Worm (Caenorhabditis elegans) whole organism, early embryonic: ENCODE measurements around the gene nlp-3.

ENCODE experiments used
- B0310.2 ChIP-seq: sonication (generic microtip); optimal IDR thresholded peaks from 2 replicates; lab custom pipeline; 2016; ENCODE audit warnings: mild to moderate bottlenecking, missing genetic modification characterization, missing compliant biosample characterization
- F13C5.2 ChIP-seq: sonication (generic microtip); optimal IDR thresholded peaks from 2 replicates; lab custom pipeline; 2017; ENCODE audit warnings: mild to moderate bottlenecking, missing genetic modification characterization, inconsistent platforms, missing compliant biosample characterization
- aly-1 ChIP-seq: sonication (generic microtip); optimal IDR thresholded peaks from 2 replicates; lab custom pipeline; 2016; ENCODE audit warnings: missing genetic modification characterization, missing compliant biosample characterization
- ama-1 ChIP-seq: fragments of 150-350 bp; optimal IDR thresholded peaks from 2 replicates; lab custom pipeline; 2014
- ceh-13 ChIP-seq: fragments of 200-800 bp; sonication (Bioruptor generic); optimal IDR thresholded peaks from 2 replicates; lab custom pipeline; 2018; ENCODE audit warnings: mild to moderate bottlenecking, missing genetic modification characterization, missing compliant biosample characterization
- ceh-36 ChIP-seq: sonication (generic microtip); optimal IDR thresholded peaks from 2 replicates; lab custom pipeline; 2016; ENCODE audit warnings: missing genetic modification characterization, inconsistent platforms, missing compliant biosample characterization
- ets-7 ChIP-seq: sonication (generic microtip); optimal IDR thresholded peaks from 2 replicates; lab custom pipeline; 2016; ENCODE audit warnings: missing genotype, missing genetic modification characterization, missing compliant biosample characterization
- flt-1 ChIP-seq: fragments of 200-800 bp; sonication (Bioruptor generic); IDR thresholded peaks from 2 replicates; pipeline ENCODE4 v1.3.6; 2022; ENCODE audit warnings: missing genetic modification characterization, missing compliant biosample characterization
- hmbx-1 ChIP-seq: sonication (generic microtip); optimal IDR thresholded peaks from 2 replicates; lab custom pipeline; 2016; ENCODE audit warnings: mild to moderate bottlenecking, missing genetic modification characterization, missing compliant biosample characterization
- hmg-4 ChIP-seq: fragments of 200-800 bp; sonication (Bioruptor generic); optimal IDR thresholded peaks from 2 replicates; lab custom pipeline; 2018; ENCODE audit warnings: mild to moderate bottlenecking, missing genetic modification characterization, missing compliant biosample characterization
- hnd-1 ChIP-seq: sonication (generic microtip); optimal IDR thresholded peaks from 2 replicates; lab custom pipeline; 2016; ENCODE audit warnings: missing genetic modification characterization, missing compliant biosample characterization
- pes-1 ChIP-seq: fragments of 200-800 bp; sonication (Bioruptor generic); IDR thresholded peaks from 2 replicates; pipeline ENCODE4 v1.3.6; 2022; ENCODE audit warnings: missing genetic modification reagents, missing genetic modification characterization, missing compliant biosample characterization
- scrt-1 ChIP-seq: fragments of 200-800 bp; sonication (Bioruptor generic); IDR thresholded peaks from 2 replicates; pipeline ENCODE4 v1.3.6; 2022; ENCODE audit warnings: missing genetic modification characterization, missing compliant biosample characterization
- sea-1 ChIP-seq: fragments of 200-800 bp; sonication (Bioruptor generic); conservative IDR thresholded peaks from 2 replicates; pipeline ENCODE4 v1.3.6; 2022; ENCODE audit warnings: missing genetic modification characterization, missing compliant biosample characterization
- tbx-11 ChIP-seq: fragments of 200-800 bp; sonication (Bioruptor generic); IDR thresholded peaks from 2 replicates; pipeline ENCODE4 v1.3.6; 2022; ENCODE audit warnings: missing genetic modification characterization, missing compliant biosample characterization
- tbx-37 ChIP-seq: fragments of 200-800 bp; sonication (Bioruptor generic); conservative IDR thresholded peaks from 2 replicates; pipeline ENCODE4 v1.3.6; 2022; ENCODE audit warnings: missing genetic modification reagents, missing genetic modification characterization, missing compliant biosample characterization
- tra-4 ChIP-seq: sonication (generic microtip); optimal IDR thresholded peaks from 2 replicates; lab custom pipeline; 2017; ENCODE audit warnings: missing genetic modification characterization, missing compliant biosample characterization

Gene nlp-3

DNA sequence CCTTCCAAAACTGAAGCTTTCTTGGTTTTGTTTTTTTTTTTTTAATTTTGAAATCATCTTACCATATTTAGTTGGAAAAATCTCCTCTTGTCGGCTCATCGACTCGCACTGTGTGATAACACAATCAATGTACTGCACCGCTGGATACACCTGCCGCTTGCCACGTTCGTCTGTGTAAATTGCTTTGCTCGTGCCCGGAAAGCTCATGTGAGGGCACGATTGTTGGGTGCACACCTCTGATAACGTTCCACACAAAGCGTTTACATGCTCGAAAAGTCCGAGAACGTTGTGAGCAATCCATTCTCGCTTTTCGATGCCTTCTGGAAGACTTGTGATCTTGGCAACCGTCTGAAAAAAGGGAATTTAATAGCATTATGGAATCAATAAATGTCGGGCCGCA is 23.7 kb downstream of the nlp-3 start:
- TF ChIP-seq pes-1 (GFP tag; lab: Robert Waterston, UW) (no peak), ceh-36 (tag; lab: Kevin White, UChicago) (no peak), ceh-13 (GFP tag; lab: Kevin White, UChicago) (no peak)

ce11 chrX:13147105-13147504 is 31.1 kb downstream of the nlp-3 start:
- TF ChIP-seq pes-1 (GFP tag; lab: Robert Waterston, UW), result no peak
- no peak for TF ChIP-seq hnd-1 (tag; lab: Kevin White, UChicago)
- no peak for TF ChIP-seq ceh-36 (tag; lab: Kevin White, UChicago)
- no peak for TF ChIP-seq scrt-1 (GFP tag; lab: Robert Waterston, UW)
- TF ChIP-seq tbx-37, result no peak
- TF ChIP-seq ets-7, result no peak
- no peak for TF ChIP-seq hmg-4 (GFP tag; lab: Kevin White, UChicago)
- TF ChIP-seq tra-4 (tag; lab: Kevin White, UChicago), result no peak
- no peak for TF ChIP-seq ceh-13 (GFP tag; lab: Kevin White, UChicago)
- no peak for TF ChIP-seq ama-1 (lab: Kevin White, UChicago)
- no peak for TF ChIP-seq F13C5.2 (tag; lab: Kevin White, UChicago)
- no peak for TF ChIP-seq B0310.2 (tag; lab: Kevin White, UChicago)
- TF ChIP-seq tbx-11, result no peak
- TF ChIP-seq aly-1 (tag; lab: Kevin White, UChicago), result no peak
- TF ChIP-seq flt-1 (GFP tag; lab: Robert Waterston, UW), result no peak
- TF ChIP-seq hmbx-1 (tag; lab: Kevin White, UChicago), result no peak

DNA sequence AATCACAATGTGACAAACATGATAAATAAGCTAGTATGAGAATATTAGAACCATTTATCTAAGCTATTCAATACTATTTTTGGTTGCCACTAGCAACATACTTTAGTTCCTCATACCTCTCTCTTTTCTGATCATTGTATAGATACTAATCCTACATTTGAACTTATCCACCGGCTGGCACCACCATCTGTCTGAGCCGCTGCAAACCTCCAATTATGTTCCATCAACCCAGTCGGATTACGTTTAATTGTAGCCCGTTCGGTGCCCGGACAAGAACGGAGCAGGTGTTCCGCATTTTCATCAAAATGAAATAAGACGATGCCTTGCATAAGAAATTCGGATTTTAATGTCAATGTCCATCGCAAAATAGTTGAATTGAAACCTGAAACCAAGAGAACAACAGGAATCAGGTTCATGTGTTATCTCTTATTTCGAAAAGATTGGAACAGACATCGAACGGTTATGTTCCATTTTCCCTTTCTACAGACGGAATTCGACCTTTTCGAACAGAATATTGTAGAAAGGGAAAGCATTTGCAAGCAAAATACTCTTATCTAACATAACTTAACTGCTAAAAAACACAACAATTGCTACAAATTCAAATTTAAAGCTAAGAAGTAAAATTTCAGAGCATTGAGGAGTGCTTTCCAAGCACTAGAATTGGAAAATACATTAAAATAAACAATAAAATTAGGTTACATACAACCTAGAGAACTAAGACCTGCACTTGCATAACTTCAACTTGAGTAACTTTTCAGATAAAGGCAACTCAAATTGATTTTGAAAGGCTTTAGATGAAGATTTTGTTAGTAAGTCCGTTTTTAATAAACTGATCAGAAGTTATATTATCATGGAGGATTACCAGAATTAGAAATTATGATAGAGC is 32.0 kb downstream of the nlp-3 start:
- TF ChIP-seq ets-7 (no peak), tra-4 (tag; lab: Kevin White, UChicago) (no peak), hmg-4 (GFP tag; lab: Kevin White, UChicago) (peak; percentile 42), ceh-36 (tag; lab: Kevin White, UChicago) (peak; percentile 22)

- TF ChIP-seq sea-1 (GFP tag; lab: Robert Waterston, UW) (0 out of 2 replicates have a peak, but pooled peaks have one; percentile 27), B0310.2 (tag; lab: Kevin White, UChicago) (peak; percentile 55), ama-1 (lab: Kevin White, UChicago) (peak; percentile 90), hmg-4 (GFP tag; lab: Kevin White, UChicago) (peak; percentile 89), F13C5.2 (tag; lab: Kevin White, UChicago) (peak; percentile 83), tbx-11 (no peak), pes-1 (GFP tag; lab: Robert Waterston, UW) (peak; percentile 76), scrt-1 (GFP tag; lab: Robert Waterston, UW) (peak; percentile 61; the same call in 1 of the 2 replicates), flt-1 (GFP tag; lab: Robert Waterston, UW) (peak; percentile 40), tbx-37 (no peak), tra-4 (tag; lab: Kevin White, UChicago) (peak; percentile 68), hmbx-1 (tag; lab: Kevin White, UChicago) (peak; percentile 13), aly-1 (tag; lab: Kevin White, UChicago) (no peak), ceh-13 (GFP tag; lab: Kevin White, UChicago) (no peak), ceh-36 (tag; lab: Kevin White, UChicago) (peak; percentile 82), ets-7 (peak; percentile 26)
These were observed 33.1 kb downstream of the nlp-3 start for ce11 chrX:13144975-13145618.

DNA sequence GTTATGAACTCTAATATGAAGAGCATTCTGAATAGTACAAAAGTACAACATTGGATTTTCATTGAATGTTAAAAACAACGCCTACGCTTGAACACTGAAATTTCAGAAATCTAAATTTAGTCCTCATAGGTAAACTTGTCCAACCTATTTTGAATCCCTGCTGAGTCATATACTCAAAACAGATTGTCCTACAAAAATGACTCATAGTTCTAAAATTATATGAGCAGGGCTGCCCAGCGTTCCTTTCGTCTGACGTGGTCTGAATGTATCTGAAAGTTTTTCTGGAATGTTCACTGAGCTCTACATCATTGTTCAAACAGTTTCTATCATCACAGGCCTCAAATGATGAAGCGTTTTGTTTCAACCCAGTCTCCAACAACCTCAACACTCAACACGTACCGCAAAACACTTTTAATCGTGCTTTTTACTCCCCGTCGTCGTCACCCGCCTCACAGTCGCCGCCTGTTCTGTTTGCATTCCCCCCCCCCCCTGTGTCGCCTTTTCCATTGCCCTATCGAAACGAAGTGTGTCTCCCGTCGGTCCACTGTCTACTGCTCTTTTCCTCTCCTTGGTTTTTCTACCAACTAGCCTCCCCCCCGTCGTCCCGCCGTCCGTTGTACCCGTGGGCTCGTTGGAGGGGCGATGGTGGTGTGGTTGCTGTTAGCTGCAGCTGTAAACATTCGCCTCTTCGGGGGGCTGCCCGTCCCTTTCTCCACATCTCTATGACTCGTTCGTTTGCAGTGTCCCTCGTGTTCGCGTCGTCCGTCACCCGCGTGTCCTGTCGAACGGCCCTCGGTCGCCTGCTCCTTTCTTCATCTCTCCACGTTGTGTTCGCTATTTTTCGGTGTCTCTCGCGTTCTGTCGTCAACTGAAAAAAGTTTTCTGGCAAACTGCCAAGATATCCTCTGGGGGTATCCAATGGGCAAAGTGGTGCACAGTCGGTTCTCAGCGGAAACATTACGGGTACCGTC is 34.2 kb downstream of the nlp-3 start:
- TF ChIP-seq hmg-4 (GFP tag; lab: Kevin White, UChicago) (peak; percentile 92), tbx-37 (0 out of 2 replicates have a peak, but pooled peaks have one; percentile 6), pes-1 (GFP tag; lab: Robert Waterston, UW) (peak; percentile 44; the same call in 1 of the 2 replicates), ama-1 (lab: Kevin White, UChicago) (no peak), sea-1 (GFP tag; lab: Robert Waterston, UW) (0 out of 2 replicates have a peak, but pooled peaks have one; percentile 49), B0310.2 (tag; lab: Kevin White, UChicago) (no peak), F13C5.2 (tag; lab: Kevin White, UChicago) (peak; percentile 41), scrt-1 (GFP tag; lab: Robert Waterston, UW) (peak; percentile 55; the same call in 1 of the 2 replicates), tbx-11 (no peak), ceh-13 (GFP tag; lab: Kevin White, UChicago) (no peak), hmbx-1 (tag; lab: Kevin White, UChicago) (no peak), aly-1 (tag; lab: Kevin White, UChicago) (peak; percentile 50), ceh-36 (tag; lab: Kevin White, UChicago) (peak; percentile 3), ets-7 (peak; percentile 11)

DNA sequence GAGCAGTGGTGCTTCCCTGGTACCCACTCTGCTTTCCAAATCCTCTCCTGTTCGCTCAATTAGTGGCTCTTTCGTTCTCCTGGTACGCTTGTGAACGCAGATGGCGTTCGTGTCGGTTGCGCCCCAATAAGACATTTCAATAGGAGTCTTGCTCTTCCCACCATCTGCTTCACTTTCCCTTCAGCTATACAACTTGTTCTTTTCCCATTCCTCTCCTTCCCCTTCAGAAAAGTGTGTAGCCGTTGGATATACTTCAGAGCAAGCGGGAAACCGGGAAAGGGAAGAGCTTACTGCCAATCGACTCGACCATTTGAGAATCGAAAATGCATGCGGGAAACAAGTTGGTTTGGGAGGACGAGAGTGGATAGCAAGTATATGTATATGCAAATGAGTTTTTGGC is 35.0 kb downstream of the nlp-3 start:
- TF ChIP-seq ceh-13 (GFP tag; lab: Kevin White, UChicago) (no peak), ets-7 (no peak), flt-1 (GFP tag; lab: Robert Waterston, UW) (no peak), hmbx-1 (tag; lab: Kevin White, UChicago) (no peak), hmg-4 (GFP tag; lab: Kevin White, UChicago) (peak; percentile 80)
